Fruit fly (Drosophila melanogaster): Measurements from ENCODE around the gene CRMP.
A peak's percentile ranks its signal among the peaks of the same experiment; 100 is the strongest.

The CRMP gene

DNA sequence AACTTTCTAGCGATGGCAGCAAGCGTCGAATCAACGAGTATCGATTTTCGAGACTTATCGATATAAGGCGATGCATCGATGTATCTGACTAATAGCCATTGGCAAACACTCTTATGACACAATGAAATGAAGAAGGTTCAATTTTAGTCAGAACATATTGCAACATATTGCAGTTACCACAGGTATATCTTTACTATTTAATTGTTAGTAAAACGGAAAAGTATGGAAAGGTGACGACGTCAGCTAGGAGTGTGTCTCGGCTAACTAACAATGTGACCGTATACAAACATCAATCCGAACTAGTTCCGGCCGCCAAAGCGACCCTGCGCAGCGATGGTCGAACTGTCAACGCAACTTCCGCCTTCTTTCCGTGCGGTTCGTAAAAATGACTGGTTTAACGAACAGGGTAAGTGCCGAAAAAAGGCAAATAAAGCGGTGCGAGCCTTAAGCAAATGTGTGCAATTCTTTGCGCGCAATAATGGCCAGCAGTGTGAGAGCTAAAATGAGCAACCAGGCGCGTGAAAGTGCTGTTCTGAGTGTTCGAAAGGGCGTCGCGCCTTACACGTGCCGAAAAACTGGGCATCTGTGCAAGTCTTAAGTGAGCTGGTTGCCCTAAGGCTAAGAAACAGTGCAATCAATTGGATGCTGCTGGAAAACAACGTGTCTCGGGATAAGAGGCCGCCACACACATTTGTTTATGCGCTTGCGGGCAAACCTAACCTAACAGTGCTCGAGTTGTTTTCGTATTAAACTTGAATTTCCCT lies 53.4 kb downstream of the CRMP start, which contains the start of the genes Dph4, Spec2 and RpL13A:
Dph4 (minus strand) TSS at position 11 of the 764 bp plus-strand sequence.
Spec2 (minus strand) TSS at position 11 of the 764 bp plus-strand sequence.
RpL13A (plus strand) TSS at position 360 of the 764 bp plus-strand sequence.
- peak; percentile 94 for TF ChIP-seq CG7045 (GFP tag; optimal IDR thresholded peaks at IDR 0.05)
- TF ChIP-seq Mnt (GFP tag; optimal IDR thresholded peaks at IDR 0.05): peak; percentile 95
- peak; percentile 94 for TF ChIP-seq ovo (GFP tag; optimal IDR thresholded peaks at IDR 0.05)
- TF ChIP-seq CG11617 (GFP tag; optimal IDR thresholded peaks at IDR 0.05): peak; percentile 98
- peak; percentile 90 for TF ChIP-seq CG33017 (tag; optimal IDR thresholded peaks at IDR 0.05)
- peak; percentile 85 for TF ChIP-seq Clk (GFP tag; optimal IDR thresholded peaks at IDR 0.05)
- TF ChIP-seq kay (GFP tag; ENCODE audit: borderline replicate concordance): no peak
- peak; percentile 72 for TF ChIP-seq cic (GFP tag; optimal IDR thresholded peaks at IDR 0.05)
- TF ChIP-seq CG12768 (GFP tag; optimal IDR thresholded peaks at IDR 0.05): peak; percentile 95
- TF ChIP-seq CG14711 (tag; optimal IDR thresholded peaks at IDR 0.05): peak; percentile 73
- TF ChIP-seq CG7101 (tag; optimal IDR thresholded peaks at IDR 0.05): peak; percentile 96
- peak; percentile 98 for TF ChIP-seq Crg-1 (GFP tag; optimal IDR thresholded peaks at IDR 0.05)
- peak; percentile 97 for TF ChIP-seq CG1620 (GFP tag; optimal IDR thresholded peaks at IDR 0.05)
- TF ChIP-seq cnc (optimal IDR thresholded peaks at IDR 0.05): no peak
- TF ChIP-seq toe (GFP tag; optimal IDR thresholded peaks at IDR 0.05): no peak
- TF ChIP-seq bab1 (GFP tag; optimal IDR thresholded peaks at IDR 0.05): peak; percentile 92
- peak; percentile 85 for TF ChIP-seq pad (GFP tag; optimal IDR thresholded peaks at IDR 0.05)
- no peak for TF ChIP-seq Hr96 (GFP tag; optimal IDR thresholded peaks at IDR 0.05)
- TF ChIP-seq CG5204 (GFP tag; optimal IDR thresholded peaks at IDR 0.05): no peak
- TF ChIP-seq tj (GFP tag; optimal IDR thresholded peaks at IDR 0.05): peak; percentile 88

DNA sequence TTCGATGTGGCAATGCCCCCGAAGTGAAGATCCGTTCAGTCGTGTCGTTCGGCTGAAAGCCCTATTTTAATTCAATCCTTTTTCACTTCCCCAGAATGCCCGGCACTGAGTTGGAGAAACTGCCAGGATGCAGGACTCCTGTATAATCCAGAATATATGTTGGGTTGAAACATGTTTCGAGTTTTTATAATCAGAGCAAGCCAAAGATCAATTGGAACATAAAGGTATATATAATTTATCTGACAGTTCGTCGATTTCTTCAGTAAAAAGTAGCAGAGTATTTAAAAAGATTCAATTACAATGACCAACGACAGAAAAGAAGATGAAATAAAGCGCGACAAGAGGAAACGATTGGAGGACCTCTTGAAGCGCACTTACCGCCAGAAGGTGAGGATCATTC lies 56.6 kb downstream of the CRMP start, which contains the start of gene CG31551:
CG31551 (plus strand) TSS at position 301 of the 400 bp plus-strand sequence.
- TF ChIP-seq toe (GFP tag; optimal IDR thresholded peaks at IDR 0.05) (no peak), pad (GFP tag; optimal IDR thresholded peaks at IDR 0.05) (no peak), CG1620 (GFP tag; optimal IDR thresholded peaks at IDR 0.05) (no peak), Mnt (GFP tag; optimal IDR thresholded peaks at IDR 0.05) (no peak), ovo (GFP tag; optimal IDR thresholded peaks at IDR 0.05) (no peak), tj (GFP tag; optimal IDR thresholded peaks at IDR 0.05) (no peak), CG7101 (tag; optimal IDR thresholded peaks at IDR 0.05) (no peak), Crg-1 (GFP tag; optimal IDR thresholded peaks at IDR 0.05) (no peak), CG5204 (GFP tag; optimal IDR thresholded peaks at IDR 0.05) (no peak), Hr96 (GFP tag; optimal IDR thresholded peaks at IDR 0.05) (no peak), Clk (GFP tag; optimal IDR thresholded peaks at IDR 0.05) (no peak), kay (GFP tag; ENCODE audit: borderline replicate concordance) (no peak), bab1 (GFP tag; optimal IDR thresholded peaks at IDR 0.05) (no peak), CG7045 (GFP tag; optimal IDR thresholded peaks at IDR 0.05) (no peak), CG12768 (GFP tag; optimal IDR thresholded peaks at IDR 0.05) (no peak), CG11617 (GFP tag; optimal IDR thresholded peaks at IDR 0.05) (no peak)

Measured in whole organism, adult.